Fruit fly (Drosophila melanogaster) Kc167 (cell line): ENCODE measurements around the gene CG31441.

ENCODE experiments used
- h ChIP-seq: fragments of >200 bp; optimal IDR thresholded peaks from 3 replicates; lab custom pipeline; 2018; ENCODE audit warnings: missing external identifiers
- ttk ChIP-seq: sonication (Bioruptor generic); optimal IDR thresholded peaks from 2 replicates; lab custom pipeline; 2017; ENCODE audit warnings: missing external identifiers

DNA sequence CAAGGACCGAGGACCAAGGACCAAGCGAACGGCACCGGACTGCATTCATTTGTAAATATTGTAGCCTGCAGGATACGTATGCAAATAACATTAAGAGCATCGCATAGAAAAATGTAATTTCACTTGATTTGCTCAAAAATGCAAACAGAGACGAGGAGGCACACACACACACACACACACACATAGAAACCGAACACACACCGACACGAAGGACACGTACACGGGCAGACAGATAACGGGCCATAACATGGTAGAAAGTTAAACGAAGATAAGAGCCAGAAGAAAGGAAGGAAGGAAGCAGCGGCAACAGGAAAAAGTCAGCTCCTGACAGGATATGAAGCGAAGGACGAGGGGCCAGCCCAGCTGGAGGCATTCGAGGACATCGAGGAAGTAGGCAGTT, 34.5 kb downstream of the CG31441 start:
- TF ChIP-seq ttk (lab: Kevin White, UChicago) = no peak
- TF ChIP-seq h (lab: Kevin White, UChicago) = no peak
